Fruit fly (Drosophila melanogaster) whole organism, wandering third instar larva: ENCODE results near the gene Datp.
A peak's percentile ranks its signal among the peaks of the same experiment; 100 is the strongest.

Experiments used
- Hr78 ChIP-seq: fragments of >200 bp; optimal IDR thresholded peaks from 2 replicates; lab custom pipeline; 2017; ENCODE audit warnings: missing biosample characterization, missing genetic modification characterization
- Myc ChIP-seq: fragments of >200 bp; optimal IDR thresholded peaks from 2 replicates; lab custom pipeline; 2017
- Sp1 ChIP-seq: fragments of 200-800 bp; sonication (Bioruptor generic); optimal IDR thresholded peaks from 3 replicates; lab custom pipeline; 2019; ENCODE audit warnings: missing biosample characterization, mild to moderate bottlenecking, missing genetic modification characterization, moderate library complexity
- br ChIP-seq: fragments of 200-800 bp; sonication (Bioruptor generic); optimal IDR thresholded peaks from 2 replicates; lab custom pipeline; 2016; ENCODE audit warnings: missing biosample characterization, missing genetic modification characterization
- brk ChIP-seq: fragments of 200-800 bp; sonication (Bioruptor generic); optimal IDR thresholded peaks from 2 replicates; lab custom pipeline; 2016; ENCODE audit warnings: missing biosample characterization, mild to moderate bottlenecking, missing genetic modification characterization
- dl ChIP-seq, 2 experiments: fragments of 175-275, 200-275 bp in 1 of 2; fragments of 200-275 bp in 1 of 2; sonication (Bioruptor generic); optimal IDR thresholded peaks; lab custom pipeline; 2018; ENCODE audit warnings: mild to moderate bottlenecking in 2 of 2, missing biosample characterization in 2 of 2, missing genetic modification characterization in 2 of 2, moderate library complexity in 2 of 2; ENCODE audit not compliant: partially characterized antibody in 2 of 2, insufficient read depth in 1 of 2
- psq ChIP-seq: fragments of 200-800 bp; sonication (Bioruptor generic); optimal IDR thresholded peaks from 3 replicates; lab custom pipeline; 2017; ENCODE audit warnings: missing biosample characterization, mild to moderate bottlenecking, missing genetic modification characterization, moderate library complexity
- usp ChIP-seq: fragments of >200 bp; optimal IDR thresholded peaks from 2 replicates; lab custom pipeline; 2017; ENCODE audit warnings: missing biosample characterization, missing genetic modification characterization

DNA sequence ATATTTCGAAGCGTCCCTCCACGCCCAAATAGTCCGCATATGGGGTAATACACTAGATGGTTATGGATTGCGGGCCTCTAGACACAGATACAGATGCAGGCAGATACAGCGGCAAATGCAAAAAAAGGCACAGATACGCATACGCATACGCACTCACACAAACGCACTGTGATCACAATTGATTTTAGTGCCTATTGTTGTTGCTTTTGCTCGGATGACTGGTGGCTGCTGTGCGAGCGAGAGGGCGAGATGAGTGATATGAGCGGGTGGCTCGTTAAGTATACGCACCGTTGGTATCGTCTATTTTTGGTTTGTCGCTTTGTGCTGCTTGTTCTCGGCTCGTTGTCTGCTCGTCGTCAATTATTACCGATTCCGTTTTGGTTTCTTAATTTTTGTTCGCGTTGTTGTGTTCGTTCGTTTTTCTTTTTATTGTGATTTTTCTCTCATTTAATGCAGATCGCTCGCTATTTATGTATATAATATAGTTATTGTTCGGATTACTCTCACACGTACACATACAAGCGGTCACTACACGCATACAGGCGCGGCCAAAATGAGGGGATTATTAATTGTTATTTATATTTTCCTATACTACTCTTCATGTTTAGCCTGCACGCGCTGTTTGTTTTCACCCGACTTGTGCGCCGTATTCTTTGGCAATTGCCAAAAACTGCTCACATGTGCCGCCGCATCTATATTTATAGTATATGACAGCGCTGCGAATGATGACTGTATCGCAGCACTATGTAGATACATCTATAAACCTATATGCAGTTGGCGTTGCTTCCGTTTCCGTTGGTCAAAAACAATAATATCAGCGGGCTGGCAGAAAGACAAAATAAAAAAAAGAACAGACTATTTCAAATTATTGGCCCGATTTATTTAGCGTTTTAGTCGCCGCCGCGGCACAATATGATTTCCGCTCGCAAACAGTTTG is 31.0 kb downstream of the Datp start:
- no peak for TF ChIP-seq Hr78 (GFP tag; lab: Kevin White, UChicago)
- no peak for TF ChIP-seq Myc (lab: Kevin White, UChicago)
- peak; percentile 61 for TF ChIP-seq psq (GFP tag; lab: Kevin White, UChicago)
- no peak for TF ChIP-seq usp (GFP tag; lab: Kevin White, UChicago)
- no peak for TF ChIP-seq dl (GFP tag; optimal IDR thresholded peaks at IDR 0.05; lab: Kevin White, UChicago; ENCODE audit: insufficient read depth in 1 of 2, partially characterized antibody in 2 of 2)
- TF ChIP-seq Sp1 (GFP tag; lab: Kevin White, UChicago): no peak
- TF ChIP-seq br (GFP tag; lab: Kevin White, UChicago): no peak
- TF ChIP-seq brk (GFP tag; lab: Kevin White, UChicago): no peak
